Fruit fly (Drosophila melanogaster): Measurements from ENCODE around the gene Jasper.
A peak's percentile ranks its signal among the peaks of the same experiment; 100 is the strongest.

Gene Jasper

DNA sequence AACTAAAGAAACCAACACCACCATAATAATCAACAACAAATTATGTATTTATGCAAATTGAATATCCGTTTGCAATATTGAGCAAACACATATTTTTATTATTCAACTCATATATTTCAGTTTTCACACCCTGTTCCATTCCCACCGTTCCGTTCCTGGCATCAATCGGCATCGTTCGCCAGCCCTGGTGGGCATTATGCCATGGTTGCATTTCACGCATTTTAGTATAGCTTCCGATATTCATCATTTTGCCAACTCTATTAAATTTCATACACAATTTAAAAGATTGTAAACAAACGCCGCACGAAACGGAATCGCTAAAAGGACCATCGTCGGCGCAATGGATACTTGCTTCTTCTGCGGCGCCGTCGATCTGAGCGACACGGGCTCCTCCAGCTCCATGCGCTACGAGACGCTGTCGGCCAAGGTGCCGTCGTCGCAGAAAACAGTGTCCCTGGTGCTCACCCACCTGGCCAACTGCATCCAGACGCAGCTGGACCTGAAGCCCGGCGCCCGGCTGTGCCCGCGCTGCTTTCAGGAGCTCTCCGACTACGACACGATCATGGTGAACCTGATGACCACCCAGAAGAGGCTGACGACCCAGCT is 9.1 kb upstream of the Jasper start, which contains the start of gene Sry-delta (continued):
- TF ChIP-seq cwo (GFP tag; optimal IDR thresholded peaks at IDR 0.05) (no peak), Dek (tag; optimal IDR thresholded peaks at IDR 0.05) (peak; percentile 83), slou (GFP tag; optimal IDR thresholded peaks at IDR 0.05) (peak; percentile 68), CG18011 (GFP tag; optimal IDR thresholded peaks at IDR 0.05) (peak; percentile 72), her (GFP tag; optimal IDR thresholded peaks at IDR 0.05) (peak; percentile 90), Hand (GFP tag; optimal IDR thresholded peaks at IDR 0.05) (no peak), CG18764 (GFP tag; optimal IDR thresholded peaks at IDR 0.05) (peak; percentile 80), ac (GFP tag; optimal IDR thresholded peaks at IDR 0.05) (peak; percentile 11), CG11696 (GFP tag; IDR thresholded peaks at IDR 0.05) (no peak), NK7.1 (GFP tag; optimal IDR thresholded peaks at IDR 0.05) (peak; percentile 69), fd102C (GFP tag; optimal IDR thresholded peaks at IDR 0.05) (peak; percentile 44), HmgZ (tag; optimal IDR thresholded peaks at IDR 0.05) (peak; percentile 90), CG9215 (GFP tag; IDR thresholded peaks at IDR 0.05) (peak; percentile 75), PHDP (tag; optimal IDR thresholded peaks at IDR 0.05) (peak; percentile 72), MBD-R2 (GFP tag; IDR thresholded peaks at IDR 0.05) (peak; percentile 98), pita (GFP tag; optimal IDR thresholded peaks at IDR 0.05) (no peak), Opbp (GFP tag; IDR thresholded peaks at IDR 0.05; ENCODE audit: partially characterized antibody) (peak; percentile 87), CG6175 (GFP tag; IDR thresholded peaks at IDR 0.05) (peak; percentile 48; the same call in 1 of the 3 replicates), CG7928 (GFP tag; optimal IDR thresholded peaks at IDR 0.05) (peak; percentile 100), ftz-f1 (GFP tag; optimal IDR thresholded peaks at IDR 0.05) (peak; percentile 79), cad (GFP tag; optimal IDR thresholded peaks at IDR 0.05) (peak; percentile 54), Dbx (GFP tag; IDR thresholded peaks at IDR 0.05) (peak; percentile 92), sc (optimal IDR thresholded peaks at IDR 0.05) (no peak), sc (GFP tag; optimal IDR thresholded peaks at IDR 0.05) (peak; percentile 19), Hr39 (optimal IDR thresholded peaks at IDR 0.05) (no peak), CG11695 (GFP tag; IDR thresholded peaks at IDR 0.05) (peak; percentile 36; the same call in 1 of the 3 replicates), zen2 (GFP tag; IDR thresholded peaks at IDR 0.05; ENCODE audit: partially characterized antibody) (no peak; the same call in 2 of the 3 replicates), zfh1 (GFP tag; IDR thresholded peaks at IDR 0.05) (peak; percentile 73; the same call in 2 of the 3 replicates), insv (GFP tag; optimal IDR thresholded peaks at IDR 0.05) (peak in 1 of 2 experiments; percentile 46), CG7372 (GFP tag; IDR thresholded peaks at IDR 0.05) (peak; percentile 44; the same call in 1 of the 2 replicates), HLH4C (GFP tag; IDR thresholded peaks at IDR 0.05; ENCODE audit: partially characterized antibody) (peak; percentile 54; the same call in 1 of the 3 replicates), fd96Cb (tag; optimal IDR thresholded peaks at IDR 0.05) (peak; percentile 46), pzg (GFP tag; optimal IDR thresholded peaks at IDR 0.05) (peak; percentile 97), CG1647 (GFP tag; optimal IDR thresholded peaks at IDR 0.05) (peak; percentile 91), Dad (GFP tag; optimal IDR thresholded peaks at IDR 0.05) (peak; percentile 91), dan (GFP tag; IDR thresholded peaks at IDR 0.05) (no peak), Hr78 (GFP tag; optimal IDR thresholded peaks at IDR 0.05) (no peak), Lhr (GFP tag; optimal IDR thresholded peaks at IDR 0.05) (peak; percentile 23), Ssrp (tag; optimal IDR thresholded peaks at IDR 0.05) (peak; percentile 40), CG12769 (tag; optimal IDR thresholded peaks at IDR 0.05) (no peak), Ravus (GFP tag; IDR thresholded peaks at IDR 0.05) (0 out of 2 replicates have a peak, but pooled peaks have one; percentile 2), ci (GFP tag; IDR thresholded peaks at IDR 0.05) (peak; percentile 86), HLH3B (GFP tag; IDR thresholded peaks at IDR 0.05) (peak; percentile 63), danr (GFP tag; IDR thresholded peaks at IDR 0.05) (peak; percentile 44; the same call in 1 of the 2 replicates), BtbVII (GFP tag; optimal IDR thresholded peaks at IDR 0.05) (peak; percentile 19), btn (GFP tag; optimal IDR thresholded peaks at IDR 0.05) (peak; percentile 38), Elba2 (GFP tag; optimal IDR thresholded peaks at IDR 0.05) (no peak), mam (GFP tag; optimal IDR thresholded peaks at IDR 0.05) (peak; percentile 94), CG14441 (GFP tag; IDR thresholded peaks at IDR 0.05) (peak; percentile 78), Doc2 (GFP tag; IDR thresholded peaks at IDR 0.05) (no peak)
